Worm (Caenorhabditis elegans): ENCODE data around the gene ecps-1.
"Not testable (repeated sequence)": the region's sequence is repeated elsewhere in the genome, so short reads cannot be mapped to it uniquely, and the experiment has no call there.

ecps-1 gene

DNA sequence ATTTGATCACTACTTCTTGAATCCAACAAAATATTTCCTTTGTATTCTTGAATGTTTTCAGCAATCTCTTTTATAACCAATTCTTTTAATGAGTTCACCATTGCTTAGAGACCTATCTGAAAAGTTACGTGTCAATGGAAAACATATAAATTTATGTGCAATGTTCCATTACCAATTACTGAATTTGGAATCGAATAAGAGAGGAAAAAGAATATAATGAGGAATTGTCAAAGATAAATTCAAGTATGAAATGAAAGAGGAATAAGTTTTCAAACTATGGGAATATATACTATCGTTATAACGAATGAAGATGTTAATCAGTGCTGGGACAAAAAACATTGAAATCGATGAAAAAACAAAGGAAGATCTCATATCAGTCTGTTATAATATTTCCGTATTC is 9.3 kb downstream of the ecps-1 start, which contains the start of gene H04D03.4:
TSS of gene H04D03.4 (minus strand) at position 101 of the 400 bp plus-strand sequence.
- no peak for TF ChIP-seq dmd-4 (tag; optimal IDR thresholded peaks at IDR 0.05)
- TF ChIP-seq nhr-237 (tag; optimal IDR thresholded peaks at IDR 0.05): no peak
- TF ChIP-seq mab-5 (tag; optimal IDR thresholded peaks at IDR 0.05): no peak
- TF ChIP-seq unc-62 (GFP tag; optimal IDR thresholded peaks at IDR 0.05): no peak
- TF ChIP-seq nhr-25 (tag; optimal IDR thresholded peaks at IDR 0.05): no peak
- no peak for TF ChIP-seq Y55F3AM.14 (GFP tag; optimal IDR thresholded peaks at IDR 0.05)
- no peak for TF ChIP-seq gmeb-1 (tag; optimal IDR thresholded peaks at IDR 0.05)
- TF ChIP-seq lin-13 (GFP tag; optimal IDR thresholded peaks at IDR 0.05): no peak
- TF ChIP-seq nhr-129 (tag; optimal IDR thresholded peaks at IDR 0.05): no peak
- TF ChIP-seq egl-27 (tag; optimal IDR thresholded peaks at IDR 0.05): no peak
- no peak for TF ChIP-seq ZK546.5 (tag; optimal IDR thresholded peaks at IDR 0.05)
- TF ChIP-seq ztf-1 (GFP tag; conservative IDR thresholded peaks at IDR 0.05): no peak
- no peak for TF ChIP-seq alr-1 (tag; optimal IDR thresholded peaks at IDR 0.05)
- no peak for TF ChIP-seq lsy-2 (tag; optimal IDR thresholded peaks at IDR 0.05)
- no peak for TF ChIP-seq sma-3 (GFP tag; optimal IDR thresholded peaks at IDR 0.05)
- no peak for TF ChIP-seq ztf-11 (tag; optimal IDR thresholded peaks at IDR 0.05)
- no peak for TF ChIP-seq lin-39 (tag; optimal IDR thresholded peaks at IDR 0.05)
- no peak for TF ChIP-seq sem-4 (tag; optimal IDR thresholded peaks at IDR 0.05)
- TF ChIP-seq nhr-12 (tag; optimal IDR thresholded peaks at IDR 0.05): no peak
- TF ChIP-seq zag-1 (tag; optimal IDR thresholded peaks at IDR 0.05): no peak

DNA sequence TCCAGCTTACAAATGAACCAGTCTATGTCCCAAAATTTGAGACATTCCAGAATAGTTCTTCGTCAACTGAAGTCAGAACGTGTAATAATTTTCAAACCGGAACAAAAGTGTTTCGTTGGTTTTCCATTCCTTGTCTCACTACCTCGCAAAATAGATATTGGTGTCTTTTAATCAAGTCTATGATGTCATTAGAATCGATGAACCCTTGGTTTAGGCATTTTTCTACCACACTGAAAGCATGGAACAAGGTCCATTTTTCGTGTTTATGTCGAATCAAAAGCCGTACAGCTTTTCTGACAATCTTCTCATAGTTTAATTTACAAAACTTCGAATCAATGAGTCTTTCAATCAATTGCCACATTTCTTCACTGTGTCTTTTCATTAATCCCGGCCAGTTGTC is 13.6 kb downstream of the ecps-1 start, which contains the start of gene H04D03.7:
TSS of gene H04D03.7 (minus strand) at position 101 of the 400 bp plus-strand sequence.
- TF ChIP-seq lin-13 (GFP tag; optimal IDR thresholded peaks at IDR 0.05) (no peak), unc-39 (tag; optimal IDR thresholded peaks at IDR 0.05) (no peak), aly-2 (tag; optimal IDR thresholded peaks at IDR 0.05) (no peak), ZK546.5 (tag; optimal IDR thresholded peaks at IDR 0.05) (no peak), sem-4 (tag; optimal IDR thresholded peaks at IDR 0.05) (no peak), nhr-12 (tag; optimal IDR thresholded peaks at IDR 0.05) (no peak), sma-9 (GFP tag; optimal IDR thresholded peaks at IDR 0.05) (no peak), sma-9 (tag; optimal IDR thresholded peaks at IDR 0.05) (no peak), nhr-23 (tag; optimal IDR thresholded peaks at IDR 0.05) (no peak)

DNA sequence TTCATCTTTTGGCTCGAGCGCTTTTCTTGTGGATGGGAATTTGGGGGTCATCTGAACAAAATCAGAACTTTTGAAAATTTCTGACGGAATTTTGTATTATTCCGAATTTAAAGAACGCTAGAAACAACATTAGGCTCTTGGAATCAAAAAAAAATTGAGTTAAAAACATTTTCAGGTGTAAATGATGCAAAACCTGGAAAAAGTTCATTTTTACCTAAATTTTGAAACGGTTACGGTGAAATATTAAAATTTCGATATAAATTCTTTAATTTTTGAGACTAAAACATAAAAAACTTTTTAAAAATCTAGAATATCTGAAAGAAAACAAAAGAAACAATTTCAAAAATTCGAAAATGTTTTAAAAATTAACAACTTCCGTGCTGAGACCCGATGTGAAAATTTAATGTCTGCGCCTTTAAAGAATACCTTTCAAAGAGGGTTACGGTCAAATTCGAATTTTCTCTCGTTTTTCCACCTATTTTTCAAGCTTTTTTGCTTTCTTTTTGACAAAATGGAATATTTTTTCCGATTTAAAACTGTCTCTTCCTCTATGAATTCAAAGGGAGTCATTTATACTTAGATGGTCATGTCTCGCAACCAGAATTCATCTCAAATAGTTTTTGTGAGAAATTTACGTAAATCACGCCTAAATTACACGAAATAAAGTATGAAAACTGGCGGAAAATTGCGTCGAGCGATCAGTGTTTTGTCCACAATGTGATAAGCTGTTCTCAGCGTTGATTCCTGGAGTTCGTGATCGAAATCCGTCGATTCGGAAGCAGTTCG is 17.8 kb downstream of the ecps-1 start, which contains the start of the genes H04D03.2 and ecps-2:
TSS of gene H04D03.2 (minus strand) at position 51 of the 786 bp plus-strand sequence.
TSS of gene ecps-2 (plus strand) at position 736 of the 786 bp plus-strand sequence.
- no peak for TF ChIP-seq crh-2 (tag; optimal IDR thresholded peaks at IDR 0.05)
- TF ChIP-seq skn-1 (tag; optimal IDR thresholded peaks at IDR 0.05): no peak
- TF ChIP-seq elt-3 (tag; optimal IDR thresholded peaks at IDR 0.05): no peak
- TF ChIP-seq nhr-6 (tag; optimal IDR thresholded peaks at IDR 0.05): no peak
- TF ChIP-seq mab-5 (tag; optimal IDR thresholded peaks at IDR 0.05): no peak
- TF ChIP-seq ceh-82 (tag; optimal IDR thresholded peaks at IDR 0.05): no peak
- TF ChIP-seq sma-9 (GFP tag; optimal IDR thresholded peaks at IDR 0.05): no peak
- no peak for TF ChIP-seq sma-9 (tag; optimal IDR thresholded peaks at IDR 0.05)
- TF ChIP-seq unc-39 (tag; optimal IDR thresholded peaks at IDR 0.05): no peak
- TF ChIP-seq nhr-77 (tag; optimal IDR thresholded peaks at IDR 0.05): no peak
- no peak for TF ChIP-seq C34F6.9 (tag; optimal IDR thresholded peaks at IDR 0.05)
- no peak for TF ChIP-seq gmeb-1 (tag; optimal IDR thresholded peaks at IDR 0.05)
- TF ChIP-seq unc-55 (GFP tag; optimal IDR thresholded peaks at IDR 0.05): no peak

DNA sequence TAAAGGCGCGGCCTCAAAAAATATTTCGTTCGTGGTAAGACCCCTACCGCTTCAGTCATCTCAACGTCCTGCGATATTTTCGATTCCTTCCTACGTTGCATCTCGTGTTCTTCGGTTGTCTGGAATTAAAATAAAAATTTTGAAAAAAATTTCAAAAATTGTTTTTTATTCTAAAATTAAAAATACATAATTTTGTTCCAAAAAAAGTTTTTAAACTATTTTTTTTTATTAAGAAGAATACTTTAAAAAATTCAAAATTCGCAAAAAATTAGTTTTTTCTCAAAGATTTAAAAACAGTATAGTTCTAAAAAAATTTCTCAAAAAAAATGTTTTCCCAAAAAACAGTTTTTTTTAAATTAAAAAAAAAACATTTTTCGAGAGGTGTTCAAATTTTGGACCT is 21.6 kb downstream of the ecps-1 start, which contains the start of gene H04D03.6:
TSS of gene H04D03.6 (minus strand) at position 101 of the 400 bp plus-strand sequence.
- TF ChIP-seq ztf-11, R02D3.7, nhr-12 (tag; optimal IDR thresholded peaks at IDR 0.05): not testable (repeated sequence)
